Fruit fly (Drosophila melanogaster) whole organism, adult: ENCODE measurements around the gene MtnD.
A peak's percentile ranks its signal among the peaks of the same experiment; 100 is the strongest.

ENCODE experiments used
- CG11617 ChIP-seq: fragments of 200-800 bp; sonication (Bioruptor generic); optimal IDR thresholded peaks from 2 replicates; lab custom pipeline; 2017; ENCODE audit warnings: mild to moderate bottlenecking, missing biosample characterization, missing genetic modification reagents, missing genetic modification characterization
- CG12768 ChIP-seq: fragments of 200-800 bp; sonication (Bioruptor generic); optimal IDR thresholded peaks from 2 replicates; lab custom pipeline; 2017; ENCODE audit warnings: missing biosample characterization, missing genetic modification characterization, mild to moderate bottlenecking, moderate library complexity, missing genetic modification reagents
- CG1620 ChIP-seq: fragments of 200-800 bp; sonication (Bioruptor generic); optimal IDR thresholded peaks from 2 replicates; lab custom pipeline; 2016; ENCODE audit warnings: missing biosample characterization, missing genetic modification characterization
- CG33017 ChIP-seq: fragments of 200-800 bp; sonication (Bioruptor generic); optimal IDR thresholded peaks from 2 replicates; lab custom pipeline; 2018; ENCODE audit warnings: missing biosample characterization, mild to moderate bottlenecking, missing genetic modification characterization, moderate library complexity
- CG7101 ChIP-seq: fragments of 200-800 bp; sonication (Bioruptor generic); optimal IDR thresholded peaks from 2 replicates; lab custom pipeline; 2018; ENCODE audit warnings: missing biosample characterization, mild to moderate bottlenecking, missing genetic modification characterization, moderate library complexity
- Crg-1 ChIP-seq: fragments of 200-800 bp; sonication (Bioruptor generic); optimal IDR thresholded peaks from 2 replicates; lab custom pipeline; 2016; ENCODE audit warnings: missing biosample characterization, missing genetic modification characterization
- Hr96 ChIP-seq: fragments of 200-800 bp; sonication (Bioruptor generic); optimal IDR thresholded peaks from 2 replicates; lab custom pipeline; 2016; ENCODE audit warnings: missing biosample characterization, missing genetic modification characterization
- bab1 ChIP-seq: fragments of 200-800 bp; sonication (Bioruptor generic); optimal IDR thresholded peaks from 3 replicates; lab custom pipeline; 2019; ENCODE audit warnings: missing biosample characterization, mild to moderate bottlenecking, missing genetic modification characterization, moderate library complexity
- cic ChIP-seq: fragments of 200-800 bp; sonication (Bioruptor generic); optimal IDR thresholded peaks from 2 replicates; lab custom pipeline; 2017; ENCODE audit warnings: missing biosample characterization, mild to moderate bottlenecking, missing genetic modification characterization, moderate library complexity
- cnc ChIP-seq, 2 experiments: fragments of >200 bp; optimal IDR thresholded peaks; 2 replicates each; lab custom pipeline; 2017
- kay ChIP-seq: fragments of 200-800 bp; sonication (Bioruptor generic); peaks from one replicate; lab custom pipeline; 2016; ENCODE audit warnings: missing biosample characterization, missing genetic modification characterization, borderline replicate concordance
- tj ChIP-seq: fragments of 200-800 bp; sonication (Bioruptor generic); optimal IDR thresholded peaks from 3 replicates; lab custom pipeline; 2017; ENCODE audit warnings: missing biosample characterization, mild to moderate bottlenecking, missing genetic modification characterization, moderate library complexity
- toe ChIP-seq: fragments of 200-800 bp; sonication (Bioruptor generic); optimal IDR thresholded peaks from 2 replicates; lab custom pipeline; 2016; ENCODE audit warnings: missing biosample characterization, missing genetic modification characterization

dm6 chr3R:20547758-20548157, 13.0 kb downstream of the MtnD start:
- TF ChIP-seq CG12768 (GFP tag; lab: Kevin White, UChicago): no peak
- no peak for TF ChIP-seq bab1 (GFP tag; lab: Kevin White, UChicago)
- no peak for TF ChIP-seq kay
- no peak for TF ChIP-seq CG1620 (GFP tag; lab: Kevin White, UChicago)
- no peak for TF ChIP-seq cnc (optimal IDR thresholded peaks at IDR 0.05; lab: Kevin White, UChicago)
- TF ChIP-seq cic: peak; percentile 14
- no peak for TF ChIP-seq CG11617 (GFP tag; lab: Kevin White, UChicago)
- TF ChIP-seq CG33017 (tag; lab: Kevin White, UChicago): no peak
- TF ChIP-seq Hr96 (GFP tag; lab: Kevin White, UChicago): no peak
- no peak for TF ChIP-seq toe (GFP tag; lab: Kevin White, UChicago)
- peak; percentile 76 for TF ChIP-seq tj (GFP tag; lab: Kevin White, UChicago)
- no peak for TF ChIP-seq Crg-1
- no peak for TF ChIP-seq CG7101 (tag; lab: Kevin White, UChicago)
